Fruit fly (Drosophila melanogaster) whole organism, pupa: ENCODE data around the gene CG5968.
A peak's percentile ranks its signal among the peaks of the same experiment; 100 is the strongest.

ENCODE experiments used
- CG10348 ChIP-seq: fragments of 200-800 bp; sonication (Bioruptor generic); IDR thresholded peaks from 2 replicates; pipeline ENCODE4 v1.3.6; 2022; ENCODE audit warnings: missing biosample characterization, missing genetic modification characterization
- CG12605 ChIP-seq: fragments of 200-800 bp; sonication (Bioruptor generic); IDR thresholded peaks from 2 replicates; pipeline ENCODE4 v1.3.6; 2022; ENCODE audit warnings: missing biosample characterization, missing genetic modification characterization
- CG13204 ChIP-seq: fragments of 200-800 bp; sonication (Bioruptor generic); optimal IDR thresholded peaks from 2 replicates; lab custom pipeline; 2018; ENCODE audit warnings: missing biosample characterization, mild to moderate bottlenecking, missing genetic modification characterization, moderate library complexity
- CG14655 ChIP-seq: fragments of 200-800 bp; sonication (Bioruptor generic); optimal IDR thresholded peaks from 3 replicates; lab custom pipeline; 2017; ENCODE audit warnings: mild to moderate bottlenecking, missing biosample characterization, missing genetic modification reagents, missing genetic modification characterization
- CG15710 ChIP-seq: fragments of 200-800 bp; sonication (Bioruptor generic); optimal IDR thresholded peaks from 2 replicates; lab custom pipeline; 2018; ENCODE audit warnings: missing biosample characterization, mild to moderate bottlenecking, missing genetic modification characterization, moderate library complexity
- CG17806 ChIP-seq: fragments of 200-800 bp; sonication (Bioruptor generic); optimal IDR thresholded peaks from 2 replicates; lab custom pipeline; 2018; ENCODE audit warnings: missing biosample characterization, mild to moderate bottlenecking, missing genetic modification characterization, moderate library complexity
- CG32121 ChIP-seq: fragments of 200-800 bp; sonication (Bioruptor generic); IDR thresholded peaks from 2 replicates; pipeline ENCODE4 v1.3.6; 2022; ENCODE audit warnings: missing biosample characterization, missing genetic modification characterization
- CG34367 ChIP-seq: fragments of 200-800 bp; sonication (Bioruptor generic); optimal IDR thresholded peaks from 2 replicates; lab custom pipeline; 2018; ENCODE audit warnings: missing biosample characterization, mild to moderate bottlenecking, missing genetic modification characterization
- CG4496 ChIP-seq: fragments of 200-800 bp; sonication (Bioruptor generic); IDR thresholded peaks from 3 replicates; pipeline ENCODE4 v1.3.6; 2022; ENCODE audit warnings: missing biosample characterization, missing genetic modification characterization
- CG8159 ChIP-seq: fragments of 200-800 bp; sonication (Bioruptor generic); optimal IDR thresholded peaks from 3 replicates; lab custom pipeline; 2018; ENCODE audit warnings: missing biosample characterization, mild to moderate bottlenecking, missing genetic modification characterization, moderate library complexity
- CG8301 ChIP-seq: fragments of 200-800 bp; sonication (Bioruptor generic); optimal IDR thresholded peaks from 2 replicates; lab custom pipeline; 2018; ENCODE audit warnings: missing biosample characterization, mild to moderate bottlenecking, missing genetic modification characterization
- CG9948 ChIP-seq: fragments of 200-800 bp; sonication (Bioruptor generic); optimal IDR thresholded peaks from 2 replicates; lab custom pipeline; 2018; ENCODE audit warnings: missing biosample characterization, mild to moderate bottlenecking, missing genetic modification characterization, moderate library complexity
- D1 ChIP-seq: fragments of 200-800 bp; sonication (Bioruptor generic); optimal IDR thresholded peaks from 2 replicates; lab custom pipeline; 2018; ENCODE audit warnings: missing biosample characterization, mild to moderate bottlenecking, missing genetic modification characterization, moderate library complexity
- EcR ChIP-seq: fragments of 200-800 bp; sonication (Bioruptor generic); optimal IDR thresholded peaks from 3 replicates; lab custom pipeline; 2019; ENCODE audit warnings: missing biosample characterization, missing genetic modification characterization, mild to moderate bottlenecking, moderate library complexity, missing genetic modification reagents
- Ets98B ChIP-seq: fragments of 200-800 bp; sonication (Bioruptor generic); IDR thresholded peaks from 2 replicates; pipeline ENCODE4 v1.3.6; 2022; ENCODE audit warnings: missing biosample characterization, missing genetic modification characterization
- Pif1A ChIP-seq: fragments of 200-800 bp; sonication (Bioruptor generic); optimal IDR thresholded peaks from 3 replicates; lab custom pipeline; 2016; ENCODE audit warnings: missing biosample characterization, missing genetic modification characterization
- Pif1B ChIP-seq: fragments of 200-800 bp; sonication (Bioruptor generic); optimal IDR thresholded peaks from 3 replicates; lab custom pipeline; 2016; ENCODE audit warnings: missing biosample characterization, missing genetic modification characterization
- Snoo ChIP-seq: fragments of 200-800 bp; sonication (Bioruptor generic); optimal IDR thresholded peaks from 3 replicates; lab custom pipeline; 2017; ENCODE audit warnings: missing biosample characterization, mild to moderate bottlenecking, missing genetic modification characterization, inconsistent platforms
- fd96Ca ChIP-seq: fragments of 200-800 bp; sonication (Bioruptor generic); IDR thresholded peaks from 3 replicates; pipeline ENCODE4 v1.3.6; 2022; ENCODE audit warnings: missing biosample characterization, missing genetic modification characterization
- gl ChIP-seq: fragments of 200-800 bp; sonication (Bioruptor generic); optimal IDR thresholded peaks from 2 replicates; lab custom pipeline; 2018; ENCODE audit warnings: missing biosample characterization, mild to moderate bottlenecking, missing genetic modification characterization
- rn ChIP-seq: fragments of 200-800 bp; sonication (Bioruptor generic); IDR thresholded peaks from 2 replicates; pipeline ENCODE4 v1.3.6; 2022; ENCODE audit warnings: missing biosample characterization, missing genetic modification characterization

Gene CG5968

dm6 chr2L:16519582-16520474 is 29.9 kb downstream of the CG5968 start:
- TF ChIP-seq CG12605 (GFP tag; lab: Robert Waterston, UW) (peak; percentile 6; the same call in 1 of the 2 replicates), EcR (GFP tag; lab: Kevin White, UChicago) (no peak), CG8301 (tag; lab: Kevin White, UChicago) (peak; percentile 28), CG34367 (tag; lab: Kevin White, UChicago) (no peak), CG32121 (GFP tag; lab: Robert Waterston, UW) (peak; percentile 43; the same call in 1 of the 2 replicates), Ets98B (GFP tag; lab: Robert Waterston, UW) (no peak), gl (tag; lab: Kevin White, UChicago) (no peak), CG8159 (tag; lab: Kevin White, UChicago) (peak; percentile 16), CG9948 (tag; lab: Kevin White, UChicago) (peak; percentile 12), CG14655 (GFP tag; lab: Kevin White, UChicago) (peak; percentile 57), CG17806 (peak; percentile 19), CG10348 (GFP tag; lab: Robert Waterston, UW) (no peak), Pif1A (GFP tag; lab: Kevin White, UChicago) (no peak), rn (no peak), Pif1B (GFP tag; lab: Kevin White, UChicago) (no peak), D1 (tag; lab: Kevin White, UChicago) (peak; percentile 10), CG4496 (GFP tag; lab: Robert Waterston, UW) (no peak; the same call in 2 of the 3 replicates), CG13204 (GFP tag; lab: Kevin White, UChicago) (no peak), CG15710 (peak; percentile 15), Snoo (no peak), fd96Ca (no peak)

dm6 chr2L:16511277-16511678 is 38.5 kb downstream of the CG5968 start:
- TF ChIP-seq gl (tag; lab: Kevin White, UChicago), result peak; percentile 65
- TF ChIP-seq Snoo, result no peak
- TF ChIP-seq EcR (GFP tag; lab: Kevin White, UChicago), result peak; percentile 55
- TF ChIP-seq CG12605 (GFP tag; lab: Robert Waterston, UW), result peak; percentile 53; the same call in 1 of the 2 replicates
- peak; percentile 16 for TF ChIP-seq CG17806
- peak; percentile 31; the same call in 1 of the 2 replicates for TF ChIP-seq Ets98B (GFP tag; lab: Robert Waterston, UW)
- no peak for TF ChIP-seq CG4496 (GFP tag; lab: Robert Waterston, UW)
- TF ChIP-seq CG9948 (tag; lab: Kevin White, UChicago), result no peak
- TF ChIP-seq CG14655 (GFP tag; lab: Kevin White, UChicago), result peak; percentile 40
- peak; percentile 41 for TF ChIP-seq CG8301 (tag; lab: Kevin White, UChicago)
- peak; percentile 55 for TF ChIP-seq CG13204 (GFP tag; lab: Kevin White, UChicago)
- TF ChIP-seq, all 21 proteins: peak for 8

DNA sequence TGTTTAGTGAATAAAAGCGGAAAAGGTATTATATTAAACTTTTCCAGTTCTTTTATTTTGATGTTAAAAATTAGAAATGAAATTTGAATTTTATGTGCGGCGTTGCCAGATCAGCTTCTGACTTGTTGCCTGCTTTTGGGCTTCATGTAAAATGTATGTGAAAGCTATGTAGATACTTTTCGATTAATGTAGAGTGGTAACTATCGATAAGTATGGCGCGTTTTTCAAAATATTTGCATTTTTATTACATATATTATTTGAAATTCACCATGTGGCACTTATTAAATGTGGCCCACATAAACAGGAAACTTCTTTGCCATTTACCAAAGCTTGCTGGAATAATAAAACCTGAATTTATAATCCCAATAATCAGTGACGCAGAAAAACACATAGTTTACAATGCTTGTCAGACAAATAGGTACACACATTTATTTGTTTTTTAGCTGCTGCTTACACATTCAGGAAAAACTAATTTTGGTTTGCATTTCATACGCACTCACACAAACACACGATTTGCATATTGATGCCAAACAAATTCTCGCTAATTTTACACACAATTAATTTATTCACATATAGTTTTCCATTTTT is 42.0 kb downstream of the CG5968 start:
- TF ChIP-seq D1 (tag; lab: Kevin White, UChicago) (peak; percentile 67), CG4496 (GFP tag; lab: Robert Waterston, UW) (0 out of 3 replicates have a peak, but pooled peaks have one; percentile 34), CG10348 (GFP tag; lab: Robert Waterston, UW) (no peak)

- TF ChIP-seq Ets98B (GFP tag; lab: Robert Waterston, UW), result no peak
- TF ChIP-seq rn, result no peak
- no peak for TF ChIP-seq Snoo
- no peak for TF ChIP-seq CG8159 (tag; lab: Kevin White, UChicago)
- no peak for TF ChIP-seq CG4496 (GFP tag; lab: Robert Waterston, UW)
- no peak for TF ChIP-seq CG9948 (tag; lab: Kevin White, UChicago)
- TF ChIP-seq gl (tag; lab: Kevin White, UChicago), result no peak
- no peak for TF ChIP-seq CG15710
- no peak for TF ChIP-seq EcR (GFP tag; lab: Kevin White, UChicago)
- no peak for TF ChIP-seq D1 (tag; lab: Kevin White, UChicago)
- TF ChIP-seq CG17806, result no peak
- TF ChIP-seq Pif1B (GFP tag; lab: Kevin White, UChicago), result no peak
- TF ChIP-seq CG32121 (GFP tag; lab: Robert Waterston, UW), result no peak
- TF ChIP-seq, all 21 proteins: peak for 0
Measured at dm6 chr2L:16507197-16507596, 42.6 kb downstream of the CG5968 start.

DNA sequence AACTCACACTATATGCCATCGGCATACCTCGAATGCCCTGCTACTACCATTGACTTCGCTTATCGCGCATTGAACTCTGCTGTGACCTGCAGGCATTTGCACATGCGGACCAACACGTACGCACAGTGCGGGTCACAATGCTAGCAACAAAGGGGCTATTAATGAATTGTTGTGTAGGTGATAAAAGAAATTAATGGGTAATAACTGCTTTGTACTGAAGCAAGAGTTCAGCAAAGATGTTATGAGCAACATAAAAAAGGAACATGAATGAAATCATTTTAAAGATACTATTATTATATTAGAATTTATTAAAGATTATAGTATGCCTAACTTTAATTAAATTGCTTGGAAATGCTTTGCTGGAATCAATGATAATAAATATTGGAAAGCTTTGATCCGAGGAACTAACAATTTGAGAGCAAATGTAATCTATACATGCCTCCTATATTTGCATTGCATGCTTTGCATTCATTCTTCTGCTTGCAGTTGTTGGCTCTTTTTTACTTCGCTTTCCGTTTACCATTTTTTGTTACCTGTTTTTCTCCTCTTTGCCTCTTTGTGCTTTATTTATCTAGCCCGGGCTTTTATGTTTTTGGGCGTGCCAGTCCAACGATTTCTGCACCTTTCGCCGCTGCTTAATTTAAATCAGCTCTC is 46.7 kb downstream of the CG5968 start:
- TF ChIP-seq CG15710, result peak; percentile 75
- peak; percentile 43 for TF ChIP-seq Pif1B (GFP tag; lab: Kevin White, UChicago)
- peak; percentile 55 for TF ChIP-seq CG34367 (tag; lab: Kevin White, UChicago)
- TF ChIP-seq fd96Ca, result no peak; the same call in 2 of the 3 replicates
- TF ChIP-seq CG14655 (GFP tag; lab: Kevin White, UChicago), result peak; percentile 76
- TF ChIP-seq CG12605 (GFP tag; lab: Robert Waterston, UW), result no peak
- TF ChIP-seq CG8301 (tag; lab: Kevin White, UChicago), result peak; percentile 49
- no peak for TF ChIP-seq gl (tag; lab: Kevin White, UChicago)
- TF ChIP-seq D1 (tag; lab: Kevin White, UChicago), result no peak
- no peak for TF ChIP-seq rn
- TF ChIP-seq Snoo, result peak; percentile 55
- TF ChIP-seq CG4496 (GFP tag; lab: Robert Waterston, UW), result 0 out of 3 replicates have a peak, but pooled peaks have one; percentile 29
- no peak for TF ChIP-seq Ets98B (GFP tag; lab: Robert Waterston, UW)
- TF ChIP-seq CG10348 (GFP tag; lab: Robert Waterston, UW), result no peak
- TF ChIP-seq Pif1A (GFP tag; lab: Kevin White, UChicago), result peak; percentile 58
- TF ChIP-seq CG8159 (tag; lab: Kevin White, UChicago), result peak; percentile 76
- peak; percentile 57 for TF ChIP-seq CG17806
- peak; percentile 24 for TF ChIP-seq CG13204 (GFP tag; lab: Kevin White, UChicago)
- no peak; the same call in 1 of the 2 replicates for TF ChIP-seq CG32121 (GFP tag; lab: Robert Waterston, UW)
- peak; percentile 63 for TF ChIP-seq CG9948 (tag; lab: Kevin White, UChicago)
- peak; percentile 94 for TF ChIP-seq EcR (GFP tag; lab: Kevin White, UChicago)
